Worm (Caenorhabditis elegans): ENCODE results near the gene inx-6.

DNA sequence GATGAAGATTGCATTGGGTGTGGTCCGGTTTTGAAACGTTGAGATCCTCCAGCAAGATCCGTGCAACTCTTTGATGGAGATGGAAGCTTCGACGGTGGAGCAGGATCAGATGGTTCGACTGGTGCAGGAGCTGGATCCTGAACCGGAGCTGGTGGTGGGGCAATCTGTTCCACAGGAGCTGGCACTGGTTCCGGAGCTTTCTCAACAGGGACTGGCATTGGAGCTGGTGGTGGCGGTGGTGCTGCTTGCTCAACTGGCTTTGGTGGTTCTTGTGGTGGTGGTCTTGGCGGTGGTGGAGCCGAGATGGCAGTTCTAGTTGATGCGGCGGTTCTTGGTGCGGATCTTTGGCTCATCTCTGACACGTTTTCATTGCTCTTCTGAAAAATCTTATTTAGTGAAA, 2.7 kb upstream of the inx-6 start:
- TF ChIP-seq lin-15B (tag; optimal IDR thresholded peaks at IDR 0.05) (no peak), nhr-11 (tag; optimal IDR thresholded peaks at IDR 0.05) (no peak), unc-62 (GFP tag; optimal IDR thresholded peaks at IDR 0.05) (no peak), aly-2 (tag; optimal IDR thresholded peaks at IDR 0.05) (no peak), daf-12 (tag; optimal IDR thresholded peaks at IDR 0.05) (no peak), ztf-4 (tag; optimal IDR thresholded peaks at IDR 0.05) (no peak), pha-4 (tag; optimal IDR thresholded peaks at IDR 0.05) (no peak), ztf-11 (tag; optimal IDR thresholded peaks at IDR 0.05) (no peak), ZK546.5 (tag; optimal IDR thresholded peaks at IDR 0.05) (no peak), zag-1 (tag; optimal IDR thresholded peaks at IDR 0.05) (no peak), snpc-4 (tag; optimal IDR thresholded peaks at IDR 0.05) (no peak), nhr-28 (tag; optimal IDR thresholded peaks at IDR 0.05) (no peak)
